Worm (Caenorhabditis elegans) whole organism, L1 larva: ENCODE data around the gene scc-2.

ENCODE experiments used
- aha-1 ChIP-seq: fragments of 150-350 bp; optimal IDR thresholded peaks from 2 replicates; lab custom pipeline; 2014; ENCODE audit warnings: missing biosample characterization, missing genetic modification characterization
- ama-1 ChIP-seq: fragments of 150-350 bp; optimal IDR thresholded peaks from 2 replicates; lab custom pipeline; 2014
- blmp-1 ChIP-seq: fragments of 150-350 bp; optimal IDR thresholded peaks from 2 replicates; lab custom pipeline; 2014; ENCODE audit warnings: missing biosample characterization, missing genetic modification characterization
- ceh-63 ChIP-seq: fragments of 200-800 bp; sonication (Bioruptor generic); optimal IDR thresholded peaks from 2 replicates; lab custom pipeline; 2018; ENCODE audit warnings: mild to moderate bottlenecking, missing genetic modification characterization, missing compliant biosample characterization
- ceh-82 ChIP-seq, 3 experiments: fragments of 150-350 bp in 1 of 3; sonication (generic microtip) in 2 of 3; optimal IDR thresholded peaks; 2 replicates each; lab custom pipeline; 2014 to 2017; ENCODE audit warnings: missing biosample characterization in 3 of 3, missing genetic modification characterization in 3 of 3
- ceh-88 ChIP-seq: fragments of 200-800 bp; sonication (Bioruptor generic); IDR thresholded peaks from 2 replicates; pipeline ENCODE4 v1.3.6; 2022; ENCODE audit warnings: missing genetic modification characterization, missing compliant biosample characterization
- ceh-90 ChIP-seq: sonication (generic microtip); optimal IDR thresholded peaks from 2 replicates; lab custom pipeline; 2016; ENCODE audit warnings: missing genetic modification characterization, missing compliant biosample characterization
- ces-1 ChIP-seq: fragments of 150-350 bp; optimal IDR thresholded peaks from 2 replicates; lab custom pipeline; 2014; ENCODE audit warnings: missing biosample characterization, missing genetic modification reagents, missing genetic modification characterization
- dpl-1 ChIP-seq, 3 experiments: fragments of 150-350 bp in 2 of 3; sonication (generic microtip) in 1 of 3; optimal IDR thresholded peaks; 2 replicates each; lab custom pipeline; 2014 to 2017; ENCODE audit warnings: missing biosample characterization in 3 of 3, missing genetic modification characterization in 3 of 3, missing genetic modification reagents in 3 of 3
- efl-3 ChIP-seq: fragments of 200-800 bp; sonication (Bioruptor generic); optimal IDR thresholded peaks from 2 replicates; lab custom pipeline; 2018; ENCODE audit warnings: mild to moderate bottlenecking, missing genetic modification characterization, missing compliant biosample characterization
- egl-13 ChIP-seq: sonication (generic microtip); optimal IDR thresholded peaks from 2 replicates; lab custom pipeline; 2016; ENCODE audit warnings: missing genotype, missing genetic modification reagents, missing genetic modification characterization, missing compliant biosample characterization
- ets-5 ChIP-seq: fragments of 200-800 bp; sonication (Bioruptor generic); IDR thresholded peaks from 2 replicates; pipeline ENCODE4 v1.3.6; 2022; ENCODE audit warnings: missing genetic modification characterization, missing compliant biosample characterization
- fkh-10 ChIP-seq: sonication (generic microtip); optimal IDR thresholded peaks from 2 replicates; lab custom pipeline; 2017; ENCODE audit warnings: missing biosample characterization, missing genetic modification reagents, missing genetic modification characterization
- fkh-4 ChIP-seq: sonication (generic microtip); optimal IDR thresholded peaks from 2 replicates; lab custom pipeline; 2016; ENCODE audit warnings: missing compliant biosample characterization, missing genetic modification characterization, borderline replicate concordance
- irx-1 ChIP-seq: sonication (generic microtip); optimal IDR thresholded peaks from 2 replicates; lab custom pipeline; 2016; ENCODE audit warnings: missing genetic modification characterization, missing compliant biosample characterization
- isw-1 ChIP-seq: fragments of 200-800 bp; sonication (Bioruptor generic); IDR thresholded peaks from 2 replicates; pipeline ENCODE4 v1.3.6; 2022; ENCODE audit warnings: missing genetic modification characterization, missing compliant biosample characterization
- jun-1 ChIP-seq: fragments of 150-350 bp; optimal IDR thresholded peaks from 2 replicates; lab custom pipeline; 2014; ENCODE audit warnings: missing biosample characterization, missing genetic modification reagents, missing genetic modification characterization
- lin-15B ChIP-seq: fragments of 150-350 bp; sonication (generic microtip); optimal IDR thresholded peaks from 3 replicates; lab custom pipeline; 2014; ENCODE audit warnings: missing biosample characterization, missing genetic modification characterization
- lin-35 ChIP-seq, 2 experiments: fragments of 150-350 bp; optimal IDR thresholded peaks; 2 replicates each; lab custom pipeline; 2014; ENCODE audit warnings: missing biosample characterization in 2 of 2, missing genetic modification characterization in 2 of 2, missing genetic modification reagents in 2 of 2
- lir-3 ChIP-seq: sonication (generic microtip); optimal IDR thresholded peaks from 2 replicates; lab custom pipeline; 2016; ENCODE audit warnings: mild to moderate bottlenecking, missing genetic modification characterization, moderate library complexity, missing compliant biosample characterization; ENCODE audit not compliant: poor library complexity
- mab-9 ChIP-seq: fragments of 200-800 bp; sonication (Bioruptor generic); IDR thresholded peaks from 2 replicates; pipeline ENCODE4 v1.3.6; 2022; ENCODE audit warnings: missing genetic modification reagents, missing genetic modification characterization, missing compliant biosample characterization
- mdl-1 ChIP-seq, 2 experiments: fragments of 150-350 bp; optimal IDR thresholded peaks; 2 replicates each; lab custom pipeline; 2014 to 2017; ENCODE audit warnings: missing biosample characterization in 2 of 2, missing genetic modification characterization in 2 of 2, inconsistent platforms in 1 of 2
- mef-2 ChIP-seq: fragments of 150-350 bp; optimal IDR thresholded peaks from 2 replicates; lab custom pipeline; 2014; ENCODE audit warnings: missing biosample characterization, missing genetic modification characterization
- mep-1 ChIP-seq: fragments of 150-350 bp; optimal IDR thresholded peaks from 2 replicates; lab custom pipeline; 2014; ENCODE audit warnings: missing biosample characterization, missing genetic modification characterization
- nhr-11 ChIP-seq: fragments of 150-350 bp; optimal IDR thresholded peaks from 2 replicates; lab custom pipeline; 2014; ENCODE audit warnings: missing biosample characterization, missing genetic modification characterization
- nhr-20 ChIP-seq: sonication (generic microtip); optimal IDR thresholded peaks from 2 replicates; lab custom pipeline; 2016; ENCODE audit warnings: mild to moderate bottlenecking, missing genetic modification characterization, missing compliant biosample characterization
- nhr-237 ChIP-seq: fragments of 150-350 bp; optimal IDR thresholded peaks from 2 replicates; lab custom pipeline; 2014; ENCODE audit warnings: missing biosample characterization, missing genetic modification characterization
- nhr-71 ChIP-seq: sonication (generic microtip); optimal IDR thresholded peaks from 2 replicates; lab custom pipeline; 2016; ENCODE audit warnings: mild to moderate bottlenecking, missing genetic modification characterization, moderate library complexity, missing compliant biosample characterization
- nhr-77 ChIP-seq: fragments of 150-350 bp; optimal IDR thresholded peaks from 2 replicates; lab custom pipeline; 2014; ENCODE audit warnings: missing biosample characterization, missing genetic modification characterization
- pax-3 ChIP-seq: fragments of 200-800 bp; sonication (Bioruptor generic); optimal IDR thresholded peaks from 2 replicates; lab custom pipeline; 2018; ENCODE audit warnings: mild to moderate bottlenecking, missing genetic modification characterization, moderate library complexity, missing compliant biosample characterization
- rnt-1 ChIP-seq: sonication (generic microtip); optimal IDR thresholded peaks from 2 replicates; lab custom pipeline; 2016; ENCODE audit warnings: mild to moderate bottlenecking, missing genetic modification characterization, moderate library complexity, missing compliant biosample characterization
- swsn-7 ChIP-seq: sonication (generic microtip); optimal IDR thresholded peaks from 2 replicates; lab custom pipeline; 2016; ENCODE audit warnings: missing genetic modification characterization, missing compliant biosample characterization
- tbx-2 ChIP-seq: sonication (generic microtip); optimal IDR thresholded peaks from 2 replicates; lab custom pipeline; 2016; ENCODE audit warnings: missing genetic modification characterization, missing compliant biosample characterization
- unc-30 ChIP-seq: sonication (generic microtip); optimal IDR thresholded peaks from 2 replicates; lab custom pipeline; 2017; ENCODE audit warnings: missing biosample characterization, missing genetic modification characterization
- unc-62 ChIP-seq: fragments of 150-350 bp; optimal IDR thresholded peaks from 2 replicates; lab custom pipeline; 2014; ENCODE audit warnings: missing biosample characterization, missing genetic modification reagents, missing genetic modification characterization
- unc-98 ChIP-seq: fragments of 200-800 bp; sonication (Bioruptor generic); IDR thresholded peaks from 2 replicates; pipeline ENCODE4 v1.3.6; 2022; ENCODE audit warnings: missing genetic modification characterization, missing compliant biosample characterization
- vab-15 ChIP-seq: sonication (generic microtip); optimal IDR thresholded peaks from 2 replicates; lab custom pipeline; 2017; ENCODE audit warnings: missing genotype, mild to moderate bottlenecking, missing genetic modification characterization, missing compliant biosample characterization
- zag-1 ChIP-seq: fragments of 150-350 bp; optimal IDR thresholded peaks from 2 replicates; lab custom pipeline; 2014; ENCODE audit warnings: missing biosample characterization, missing genetic modification characterization
- ztf-11 ChIP-seq, 2 experiments: sonication (generic microtip); optimal IDR thresholded peaks; 2 replicates each; lab custom pipeline; 2016 to 2017; ENCODE audit warnings: missing genetic modification characterization in 2 of 2, missing biosample characterization in 1 of 2, missing compliant biosample characterization in 1 of 2

Gene scc-2

DNA sequence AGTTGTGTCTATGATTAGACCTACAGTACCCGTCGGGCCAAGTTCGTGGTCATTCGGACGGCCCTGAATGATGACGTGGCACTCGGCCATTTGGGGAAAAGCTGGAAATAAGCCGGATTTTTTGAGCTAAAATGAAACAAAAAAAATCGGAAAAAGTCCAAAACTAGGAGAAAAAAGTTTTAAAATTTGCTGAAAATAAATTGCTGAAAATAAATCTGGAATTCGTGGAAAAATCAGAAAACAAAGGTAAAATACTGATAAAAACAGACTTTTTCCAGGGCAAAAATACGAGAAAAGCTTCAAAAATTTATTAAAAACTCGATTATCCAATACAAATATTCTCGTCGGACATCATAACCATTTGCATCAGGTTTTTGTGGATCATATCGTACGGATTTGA lies 20.1 kb upstream of the scc-2 start, which contains the start of gene B0432.9:
B0432.9 (minus strand) TSS at position 101 of the 400 bp plus-strand sequence.
- TF ChIP-seq nhr-11 (no peak), pax-3 (tag; lab: Kevin White, UChicago) (no peak), ces-1 (GFP tag; lab: Kevin White, UChicago) (no peak), ceh-82 (tag; optimal IDR thresholded peaks at IDR 0.05; lab: Kevin White, UChicago) (no peak), ets-5 (GFP tag; lab: Robert Waterston, UW) (no peak), ceh-88 (no peak), mef-2 (tag; lab: Kevin White, UChicago) (no peak), ama-1 (lab: Kevin White, UChicago) (no peak), mab-9 (GFP tag; lab: Robert Waterston, UW) (no peak), fkh-4 (no peak), ceh-63 (GFP tag; lab: Kevin White, UChicago) (no peak), lin-15B (no peak), irx-1 (tag; lab: Kevin White, UChicago) (no peak), egl-13 (tag; lab: Kevin White, UChicago) (no peak), blmp-1 (tag; lab: Kevin White, UChicago) (no peak), fkh-10 (no peak), tbx-2 (tag; lab: Kevin White, UChicago) (no peak), ztf-11 (tag; optimal IDR thresholded peaks at IDR 0.05; lab: Kevin White, UChicago) (no peak)
- TF ChIP-seq, all 84 proteins: peak for 0

DNA sequence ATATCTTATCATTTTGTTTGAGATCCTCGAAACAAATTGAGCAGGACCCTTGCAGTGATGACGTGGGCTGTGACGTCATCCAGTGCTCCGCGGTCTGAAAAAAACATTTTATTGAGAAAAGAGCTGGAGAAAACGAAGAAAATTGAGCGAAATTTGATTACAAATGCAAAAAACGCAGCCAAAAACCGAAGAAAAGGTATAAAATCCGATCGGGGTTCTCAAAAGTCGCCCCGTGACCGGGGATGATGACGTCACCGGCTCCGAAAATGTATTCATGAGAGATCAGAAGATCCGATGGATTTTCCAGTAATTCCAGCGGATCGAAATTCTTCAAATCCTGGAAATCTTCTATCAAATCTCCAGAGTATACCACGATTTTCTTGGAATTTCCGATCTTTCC lies 19.0 kb upstream of the scc-2 start, which contains the start of gene trul-1:
trul-1 (minus strand) TSS at position 101 of the 400 bp plus-strand sequence.
- TF ChIP-seq nhr-20 (no peak), unc-98 (GFP tag; lab: Robert Waterston, UW) (no peak), ztf-11 (tag; optimal IDR thresholded peaks at IDR 0.05; lab: Kevin White, UChicago) (no peak), mdl-1 (tag; optimal IDR thresholded peaks at IDR 0.05; lab: Kevin White, UChicago) (no peak), unc-30 (no peak)
- TF ChIP-seq, all 84 proteins: peak for 0

DNA sequence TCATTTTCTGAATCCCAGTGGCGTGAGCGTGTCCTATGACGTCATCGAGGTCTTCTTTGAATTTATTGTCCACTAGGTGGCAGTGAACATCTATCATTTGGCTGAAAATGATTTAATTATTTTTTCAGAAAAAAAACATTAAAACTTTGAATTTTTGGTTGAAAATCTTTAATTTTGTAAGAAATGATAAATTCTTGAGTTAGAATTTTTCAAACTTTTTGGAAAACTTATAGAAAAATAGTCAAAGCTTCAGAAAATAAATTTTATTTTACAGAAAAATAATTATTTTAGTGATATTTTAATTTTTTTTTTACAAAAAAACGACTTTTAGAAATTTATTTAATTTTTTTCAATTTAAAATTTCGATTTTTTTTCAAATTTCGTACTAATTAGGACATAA lies 15.2 kb upstream of the scc-2 start, which contains the start of gene B0432.8:
B0432.8 (minus strand) TSS at position 101 of the 400 bp plus-strand sequence.
- no peak for TF ChIP-seq unc-98 (GFP tag; lab: Robert Waterston, UW)
- no peak for TF ChIP-seq unc-62 (GFP tag; lab: Kevin White, UChicago)
- TF ChIP-seq vab-15 (tag; lab: Kevin White, UChicago) = no peak
- no peak for TF ChIP-seq mep-1 (tag; lab: Kevin White, UChicago)
- no peak for TF ChIP-seq rnt-1 (tag; lab: Kevin White, UChicago)
- TF ChIP-seq jun-1 (tag; lab: Kevin White, UChicago) = no peak
- TF ChIP-seq nhr-77 (tag; lab: Kevin White, UChicago) = no peak
- TF ChIP-seq lir-3 (tag; lab: Kevin White, UChicago) = no peak
- TF ChIP-seq nhr-237 (tag; lab: Kevin White, UChicago) = no peak
- no peak for TF ChIP-seq irx-1 (tag; lab: Kevin White, UChicago)
- no peak for TF ChIP-seq ces-1 (GFP tag; lab: Kevin White, UChicago)

DNA sequence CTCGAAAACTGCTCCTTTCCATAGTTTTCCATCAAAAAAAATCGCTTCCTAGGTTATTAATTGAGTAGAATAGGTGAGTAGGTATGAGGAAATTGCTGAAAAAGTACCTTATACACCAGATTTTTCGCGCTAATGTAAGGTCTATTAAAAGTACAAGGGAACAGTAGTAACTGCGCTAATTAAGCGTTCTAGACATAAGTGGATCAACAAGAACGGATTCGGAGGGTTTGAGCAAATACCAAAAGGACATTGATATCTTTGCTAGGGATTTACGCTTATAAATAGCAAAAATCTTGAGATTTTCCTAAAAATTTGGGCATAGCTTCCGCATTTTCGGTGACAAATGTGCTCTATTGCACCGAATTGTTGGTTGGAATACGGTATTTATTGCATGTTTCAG lies 10.4 kb upstream of the scc-2 start, which contains the start of gene B0432.7:
B0432.7 (minus strand) TSS at position 101 of the 400 bp plus-strand sequence.
- no peak for TF ChIP-seq aha-1
- TF ChIP-seq ama-1 (lab: Kevin White, UChicago) = no peak
- TF ChIP-seq pax-3 (tag; lab: Kevin White, UChicago) = no peak
- TF ChIP-seq egl-13 (tag; lab: Kevin White, UChicago) = no peak
- no peak for TF ChIP-seq lir-3 (tag; lab: Kevin White, UChicago)
- no peak for TF ChIP-seq ceh-63 (GFP tag; lab: Kevin White, UChicago)
- TF ChIP-seq nhr-11 = no peak
- no peak for TF ChIP-seq ceh-90 (tag; lab: Kevin White, UChicago)
- no peak for TF ChIP-seq nhr-71
- TF ChIP-seq zag-1 (tag; lab: Kevin White, UChicago) = no peak
- no peak for TF ChIP-seq swsn-7 (tag; lab: Kevin White, UChicago)
- TF ChIP-seq lin-35 (GFP tag; optimal IDR thresholded peaks at IDR 0.05; lab: Kevin White, UChicago) = no peak
- TF ChIP-seq ceh-88 = no peak
- no peak for TF ChIP-seq vab-15 (tag; lab: Kevin White, UChicago)
- no peak for TF ChIP-seq isw-1 (GFP tag; lab: Robert Waterston, UW)
- TF ChIP-seq rnt-1 (tag; lab: Kevin White, UChicago) = no peak
- no peak for TF ChIP-seq efl-3 (GFP tag; lab: Kevin White, UChicago)
- no peak for TF ChIP-seq dpl-1 (GFP tag; optimal IDR thresholded peaks at IDR 0.05; lab: Kevin White, UChicago)
